Worm (Caenorhabditis elegans): Measurements from ENCODE around the gene igdb-3.

- no peak for TF ChIP-seq npax-4 (tag; optimal IDR thresholded peaks at IDR 0.05)
- no peak for TF ChIP-seq nhr-11 (tag; optimal IDR thresholded peaks at IDR 0.05)
- TF ChIP-seq rnt-1 (tag; optimal IDR thresholded peaks at IDR 0.05) = no peak
- TF ChIP-seq ama-1 (optimal IDR thresholded peaks at IDR 0.05) = no peak
- no peak for TF ChIP-seq nfya-1 (tag; optimal IDR thresholded peaks at IDR 0.05)
- TF ChIP-seq C08G9.2 (tag; optimal IDR thresholded peaks at IDR 0.05) = no peak
- no peak for TF ChIP-seq ceh-48 (tag; optimal IDR thresholded peaks at IDR 0.05)
- TF ChIP-seq ceh-24 (tag; optimal IDR thresholded peaks at IDR 0.05) = no peak
- TF ChIP-seq madf-2 (tag; optimal IDR thresholded peaks at IDR 0.05) = no peak
Observed at ce11 chrX:6347013-6347412, 38.3 kb upstream of the igdb-3 start, which contains the start of gene C03B1.9.
